Worm (Caenorhabditis elegans): ENCODE data around the gene pkhm-2.

- no peak for TF ChIP-seq ets-4 (tag; optimal IDR thresholded peaks at IDR 0.05)
- TF ChIP-seq ama-1 (optimal IDR thresholded peaks at IDR 0.05), result no peak
- TF ChIP-seq nhr-11 (tag; optimal IDR thresholded peaks at IDR 0.05), result no peak
- no peak for TF ChIP-seq dve-1 (tag; optimal IDR thresholded peaks at IDR 0.05)
- TF ChIP-seq dmd-4 (tag; optimal IDR thresholded peaks at IDR 0.05; ENCODE audit: borderline replicate concordance), result no peak
- no peak for TF ChIP-seq elt-4 (tag; optimal IDR thresholded peaks at IDR 0.05)
Observed at ce11 chrX:15175211-15175610, 6.1 kb downstream of the pkhm-2 start.

Data from whole organism, late embryonic.